Fruit fly (Drosophila melanogaster): ENCODE data around the gene CG42500.

DNA sequence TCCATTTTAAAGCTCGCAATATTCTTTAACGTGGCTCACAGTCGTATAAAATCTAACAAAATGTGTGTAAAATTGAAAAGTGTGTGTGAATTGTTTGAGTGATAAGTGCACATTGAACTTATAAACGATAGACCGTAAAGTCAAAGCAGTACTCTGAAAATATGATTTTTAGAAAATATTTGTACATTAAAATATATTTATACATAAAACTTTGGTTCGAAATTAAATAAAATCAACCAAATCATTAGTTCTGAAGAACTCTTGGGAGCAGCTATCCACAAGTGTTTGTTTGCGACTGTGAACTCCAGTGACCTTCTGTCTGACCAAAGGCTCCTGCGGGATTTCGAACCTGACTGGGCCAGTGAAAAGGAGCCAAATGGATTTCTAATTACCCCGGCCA, 7.7 kb upstream of the CG42500 start, which contains the start of gene CG31327:
- TF ChIP-seq CTCF (optimal IDR thresholded peaks at IDR 0.05) (no peak), CG8478 (optimal IDR thresholded peaks at IDR 0.05) (no peak)
